Fruit fly (Drosophila melanogaster): ENCODE results near the gene Keap1.

Gene Keap1

DNA sequence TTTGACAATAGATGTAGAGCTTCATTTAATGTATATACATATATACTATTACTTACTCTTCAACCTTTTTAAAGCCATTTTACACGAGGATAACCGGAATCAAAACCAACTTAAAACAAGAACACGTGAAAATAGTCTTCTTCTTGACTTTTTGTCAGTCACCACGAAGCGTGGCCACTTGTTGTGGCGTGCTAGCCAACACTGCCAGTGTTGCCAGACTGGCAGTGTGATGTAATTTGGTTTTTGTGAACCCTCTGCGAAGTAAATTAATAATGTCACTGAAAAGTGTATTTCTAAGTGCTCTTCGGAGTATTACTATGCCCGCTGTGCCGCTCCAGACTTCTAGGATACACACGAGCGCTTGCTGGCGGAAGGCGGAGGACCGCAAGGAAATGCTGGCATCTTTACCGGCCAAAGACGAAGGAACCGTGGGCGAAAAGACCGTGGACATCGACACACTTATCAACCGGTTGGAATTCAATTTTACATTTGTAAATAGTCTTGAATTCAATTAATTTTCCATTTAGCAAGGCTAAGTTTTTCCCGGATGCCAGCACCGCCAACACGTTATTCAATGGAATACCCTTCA is 7.1 kb downstream of the Keap1 start, which contains the start of the genes Ns1 and mRpS11 (continued):
- TF ChIP-seq CG6813 (GFP tag; optimal IDR thresholded peaks at IDR 0.05) = no peak
- TF ChIP-seq Mrtf (GFP tag; IDR thresholded peaks at IDR 0.05) = no peak
- no peak for TF ChIP-seq da (GFP tag; optimal IDR thresholded peaks at IDR 0.05)
- TF ChIP-seq CG15479 (GFP tag; optimal IDR thresholded peaks at IDR 0.05) = no peak
- no peak for TF ChIP-seq CG6689 (GFP tag; IDR thresholded peaks at IDR 0.05)
- TF ChIP-seq CG30431 (GFP tag; optimal IDR thresholded peaks at IDR 0.05) = no peak
- TF ChIP-seq crol (GFP tag; IDR thresholded peaks at IDR 0.05) = no peak
- TF ChIP-seq gsb (GFP tag; IDR thresholded peaks at IDR 0.05) = no peak
- TF ChIP-seq fru (optimal IDR thresholded peaks at IDR 0.05) = no peak
- no peak for TF ChIP-seq NK7.1 (GFP tag; optimal IDR thresholded peaks at IDR 0.05)
- TF ChIP-seq CG3995 (GFP tag; optimal IDR thresholded peaks at IDR 0.05) = peak; percentile 73
- TF ChIP-seq CG14667 (GFP tag; IDR thresholded peaks at IDR 0.05) = no peak
- no peak for TF ChIP-seq Bteb2 (GFP tag; optimal IDR thresholded peaks at IDR 0.05)
- TF ChIP-seq lab (GFP tag; optimal IDR thresholded peaks at IDR 0.05) = no peak
- 0 out of 3 replicates have a peak, but pooled peaks have one; percentile 22 for TF ChIP-seq zfh1 (GFP tag; IDR thresholded peaks at IDR 0.05)
- no peak for TF ChIP-seq Kr (GFP tag; optimal IDR thresholded peaks at IDR 0.05)
- no peak for TF ChIP-seq ara (GFP tag; IDR thresholded peaks at IDR 0.05)
- peak; percentile 29 for TF ChIP-seq CG13296 (GFP tag; optimal IDR thresholded peaks at IDR 0.05)
- TF ChIP-seq CG12299 (tag; optimal IDR thresholded peaks at IDR 0.05) = peak; percentile 23
- TF ChIP-seq CG16863 (GFP tag; optimal IDR thresholded peaks at IDR 0.05) = no peak
- peak; percentile 37 for TF ChIP-seq CG4424 (GFP tag; optimal IDR thresholded peaks at IDR 0.05)
- peak; percentile 10 for TF ChIP-seq CG17802 (tag; optimal IDR thresholded peaks at IDR 0.05)
- 0 out of 3 replicates have a peak, but pooled peaks have one; percentile 44 for TF ChIP-seq CG11456 (GFP tag; IDR thresholded peaks at IDR 0.05)
- 0 out of 3 replicates have a peak, but pooled peaks have one; percentile 54 for TF ChIP-seq ci (GFP tag; IDR thresholded peaks at IDR 0.05)
- no peak for TF ChIP-seq esg (GFP tag; conservative IDR thresholded peaks at IDR 0.05)
- no peak for TF ChIP-seq ttk (GFP tag; IDR thresholded peaks at IDR 0.05)
- TF ChIP-seq Ssrp (tag; optimal IDR thresholded peaks at IDR 0.05) = no peak
- peak; percentile 96 for TF ChIP-seq kah (GFP tag; optimal IDR thresholded peaks at IDR 0.05)
- no peak for TF ChIP-seq Nf-YA (GFP tag; IDR thresholded peaks at IDR 0.05)
- peak; percentile 96 for TF ChIP-seq MESR4 (GFP tag; optimal IDR thresholded peaks at IDR 0.05)
- peak; percentile 20 for TF ChIP-seq ewg (GFP tag; optimal IDR thresholded peaks at IDR 0.05)
- TF ChIP-seq insv (GFP tag; optimal IDR thresholded peaks at IDR 0.05) = peak in 1 of 2 experiments; percentile 11
- TF ChIP-seq sc (optimal IDR thresholded peaks at IDR 0.05) = no peak
- TF ChIP-seq sc (GFP tag; optimal IDR thresholded peaks at IDR 0.05) = no peak
- TF ChIP-seq Optix (GFP tag; IDR thresholded peaks at IDR 0.05) = no peak
- TF ChIP-seq CG7963 (GFP tag; IDR thresholded peaks at IDR 0.05; ENCODE audit: partially characterized antibody) = peak; percentile 44; the same call in 2 of the 3 replicates
- TF ChIP-seq NC2β (GFP tag; optimal IDR thresholded peaks at IDR 0.05) = peak; percentile 61
- no peak for TF ChIP-seq CG10209 (GFP tag; optimal IDR thresholded peaks at IDR 0.05)
- no peak for TF ChIP-seq BtbVII (GFP tag; optimal IDR thresholded peaks at IDR 0.05)
- TF ChIP-seq CG6254 (GFP tag; optimal IDR thresholded peaks at IDR 0.05) = no peak
- TF ChIP-seq caup (GFP tag; optimal IDR thresholded peaks at IDR 0.05; ENCODE audit: severe bottlenecking) = peak; percentile 54
- no peak for TF ChIP-seq Hmx (GFP tag; optimal IDR thresholded peaks at IDR 0.05)
- TF ChIP-seq toy (GFP tag; IDR thresholded peaks at IDR 0.05) = no peak
- TF ChIP-seq CG11560 (tag; IDR thresholded peaks at IDR 0.05) = no peak
- no peak for TF ChIP-seq CG31365 (tag; optimal IDR thresholded peaks at IDR 0.05)
- no peak for TF ChIP-seq jing (GFP tag; optimal IDR thresholded peaks at IDR 0.05)
- no peak for TF ChIP-seq Ada2b (GFP tag; IDR thresholded peaks at IDR 0.05)
- TF ChIP-seq Jarid2 (GFP tag; optimal IDR thresholded peaks at IDR 0.05) = no peak
- peak; percentile 54 for TF ChIP-seq CHES-1-like (GFP tag; optimal IDR thresholded peaks at IDR 0.05)
- TF ChIP-seq Hr51 (GFP tag; optimal IDR thresholded peaks at IDR 0.05) = no peak
- no peak for TF ChIP-seq odd (GFP tag; optimal IDR thresholded peaks at IDR 0.05)

Measured in whole organism, embryonic.